Worm (Caenorhabditis elegans) whole organism, early embryonic: ENCODE data around the gene gly-12.

Experiments
- B0310.2 ChIP-seq: sonication (generic microtip); optimal IDR thresholded peaks from 2 replicates; lab custom pipeline; 2016; ENCODE audit warnings: mild to moderate bottlenecking, missing genetic modification characterization, missing compliant biosample characterization
- F13C5.2 ChIP-seq: sonication (generic microtip); optimal IDR thresholded peaks from 2 replicates; lab custom pipeline; 2017; ENCODE audit warnings: mild to moderate bottlenecking, missing genetic modification characterization, inconsistent platforms, missing compliant biosample characterization
- aly-1 ChIP-seq: sonication (generic microtip); optimal IDR thresholded peaks from 2 replicates; lab custom pipeline; 2016; ENCODE audit warnings: missing genetic modification characterization, missing compliant biosample characterization
- ama-1 ChIP-seq: fragments of 150-350 bp; optimal IDR thresholded peaks from 2 replicates; lab custom pipeline; 2014
- ceh-13 ChIP-seq: fragments of 200-800 bp; sonication (Bioruptor generic); optimal IDR thresholded peaks from 2 replicates; lab custom pipeline; 2018; ENCODE audit warnings: mild to moderate bottlenecking, missing genetic modification characterization, missing compliant biosample characterization
- ceh-36 ChIP-seq: sonication (generic microtip); optimal IDR thresholded peaks from 2 replicates; lab custom pipeline; 2016; ENCODE audit warnings: missing genetic modification characterization, inconsistent platforms, missing compliant biosample characterization
- ets-7 ChIP-seq: sonication (generic microtip); optimal IDR thresholded peaks from 2 replicates; lab custom pipeline; 2016; ENCODE audit warnings: missing genotype, missing genetic modification characterization, missing compliant biosample characterization
- flt-1 ChIP-seq: fragments of 200-800 bp; sonication (Bioruptor generic); IDR thresholded peaks from 2 replicates; pipeline ENCODE4 v1.3.6; 2022; ENCODE audit warnings: missing genetic modification characterization, missing compliant biosample characterization
- hmbx-1 ChIP-seq: sonication (generic microtip); optimal IDR thresholded peaks from 2 replicates; lab custom pipeline; 2016; ENCODE audit warnings: mild to moderate bottlenecking, missing genetic modification characterization, missing compliant biosample characterization
- hmg-4 ChIP-seq: fragments of 200-800 bp; sonication (Bioruptor generic); optimal IDR thresholded peaks from 2 replicates; lab custom pipeline; 2018; ENCODE audit warnings: mild to moderate bottlenecking, missing genetic modification characterization, missing compliant biosample characterization
- hnd-1 ChIP-seq: sonication (generic microtip); optimal IDR thresholded peaks from 2 replicates; lab custom pipeline; 2016; ENCODE audit warnings: missing genetic modification characterization, missing compliant biosample characterization
- pes-1 ChIP-seq: fragments of 200-800 bp; sonication (Bioruptor generic); IDR thresholded peaks from 2 replicates; pipeline ENCODE4 v1.3.6; 2022; ENCODE audit warnings: missing genetic modification reagents, missing genetic modification characterization, missing compliant biosample characterization
- scrt-1 ChIP-seq: fragments of 200-800 bp; sonication (Bioruptor generic); IDR thresholded peaks from 2 replicates; pipeline ENCODE4 v1.3.6; 2022; ENCODE audit warnings: missing genetic modification characterization, missing compliant biosample characterization
- sea-1 ChIP-seq: fragments of 200-800 bp; sonication (Bioruptor generic); conservative IDR thresholded peaks from 2 replicates; pipeline ENCODE4 v1.3.6; 2022; ENCODE audit warnings: missing genetic modification characterization, missing compliant biosample characterization
- tbx-11 ChIP-seq: fragments of 200-800 bp; sonication (Bioruptor generic); IDR thresholded peaks from 2 replicates; pipeline ENCODE4 v1.3.6; 2022; ENCODE audit warnings: missing genetic modification characterization, missing compliant biosample characterization
- tbx-37 ChIP-seq: fragments of 200-800 bp; sonication (Bioruptor generic); conservative IDR thresholded peaks from 2 replicates; pipeline ENCODE4 v1.3.6; 2022; ENCODE audit warnings: missing genetic modification reagents, missing genetic modification characterization, missing compliant biosample characterization
- tra-4 ChIP-seq: sonication (generic microtip); optimal IDR thresholded peaks from 2 replicates; lab custom pipeline; 2017; ENCODE audit warnings: missing genetic modification characterization, missing compliant biosample characterization

gly-12 gene

DNA sequence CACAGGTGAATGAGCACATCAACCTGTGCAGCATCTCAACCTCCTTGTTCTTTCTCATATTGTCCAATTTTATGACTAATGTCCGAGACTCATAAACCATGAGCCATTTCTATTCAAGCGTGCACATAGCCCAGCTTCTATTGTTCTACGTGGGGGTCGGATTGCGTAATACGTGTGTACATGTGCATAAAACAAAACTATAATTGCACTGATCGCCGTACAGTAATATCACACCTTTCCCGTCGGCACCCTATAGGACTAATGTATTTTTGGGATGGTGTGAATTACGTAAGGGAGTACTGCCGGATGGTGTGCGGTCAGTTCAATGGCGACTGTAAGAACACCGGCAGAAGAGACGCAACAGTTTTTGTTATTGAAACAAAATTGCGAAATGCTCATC lies 15.8 kb upstream of the gly-12 start:
- no peak for TF ChIP-seq hmbx-1 (tag; lab: Kevin White, UChicago)
- TF ChIP-seq pes-1 (GFP tag; lab: Robert Waterston, UW) = peak; percentile 16; the same call in 1 of the 2 replicates
- TF ChIP-seq flt-1 (GFP tag; lab: Robert Waterston, UW) = no peak

DNA sequence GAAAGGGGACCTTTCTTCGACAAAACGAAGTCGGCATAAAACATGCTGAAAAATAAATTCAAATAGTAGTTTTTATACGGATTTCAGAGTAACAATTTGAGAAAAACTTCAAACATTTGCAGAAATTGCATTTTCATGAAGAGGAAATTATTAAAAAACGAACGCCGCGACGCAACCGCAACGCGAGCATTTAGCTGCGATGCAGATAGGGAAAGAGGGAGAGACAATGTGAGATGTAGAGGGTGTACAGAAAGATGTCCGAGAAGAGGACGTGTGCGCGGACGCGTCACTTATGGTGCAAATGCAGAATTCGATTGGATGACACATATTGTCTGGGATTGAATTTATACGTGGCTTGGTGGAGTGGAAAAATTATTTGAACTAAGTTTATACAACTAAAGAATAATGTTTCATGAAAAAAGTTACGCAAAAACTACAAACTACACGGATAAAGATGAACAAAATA lies 10.7 kb upstream of the gly-12 start, which contains the start of gene coh-1:
TSS of gene coh-1 (minus strand) at position 51 of the 466 bp plus-strand sequence.
- no peak for TF ChIP-seq B0310.2 (tag; lab: Kevin White, UChicago)
- TF ChIP-seq F13C5.2 = peak; percentile 40
- no peak for TF ChIP-seq sea-1 (GFP tag; lab: Robert Waterston, UW)
- no peak for TF ChIP-seq hmg-4 (GFP tag; lab: Kevin White, UChicago)
- no peak for TF ChIP-seq ets-7 (tag; lab: Kevin White, UChicago)
- no peak for TF ChIP-seq scrt-1 (GFP tag; lab: Robert Waterston, UW)
- no peak for TF ChIP-seq ceh-13 (GFP tag; lab: Kevin White, UChicago)

DNA sequence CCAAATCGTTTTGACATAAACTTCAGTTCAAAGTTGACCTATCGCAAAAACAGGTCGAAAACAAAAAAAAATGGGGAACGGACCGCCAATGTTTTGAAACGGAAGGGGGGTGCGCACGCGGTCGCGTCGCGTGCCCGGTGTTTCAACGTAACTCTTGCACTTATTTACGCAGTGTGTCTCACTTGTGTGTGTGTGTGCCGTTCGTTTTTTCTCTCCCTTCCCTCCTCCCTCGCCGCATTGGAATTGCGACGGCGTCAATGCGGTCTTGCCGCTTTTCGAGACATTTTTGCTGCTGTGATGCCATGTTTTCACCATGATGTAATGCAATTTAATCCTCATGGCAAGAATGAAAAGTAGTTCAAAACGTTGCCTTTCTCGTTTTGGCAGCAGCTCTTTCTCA lies 7.2 kb upstream of the gly-12 start:
- TF ChIP-seq scrt-1 (GFP tag; lab: Robert Waterston, UW) (no peak), aly-1 (tag; lab: Kevin White, UChicago) (no peak), ets-7 (tag; lab: Kevin White, UChicago) (peak; percentile 61), B0310.2 (tag; lab: Kevin White, UChicago) (no peak), tbx-11 (GFP tag; lab: Robert Waterston, UW) (0 out of 2 replicates have a peak, but pooled peaks have one; percentile 46), tra-4 (tag; lab: Kevin White, UChicago) (no peak), pes-1 (GFP tag; lab: Robert Waterston, UW) (no peak), hnd-1 (tag; lab: Kevin White, UChicago) (no peak), hmg-4 (GFP tag; lab: Kevin White, UChicago) (peak; percentile 39), ceh-36 (peak; percentile 28), hmbx-1 (tag; lab: Kevin White, UChicago) (no peak), sea-1 (GFP tag; lab: Robert Waterston, UW) (no peak), ceh-13 (GFP tag; lab: Kevin White, UChicago) (no peak), flt-1 (GFP tag; lab: Robert Waterston, UW) (no peak), ama-1 (lab: Kevin White, UChicago) (no peak), tbx-37 (GFP tag; lab: Robert Waterston, UW) (no peak)

DNA sequence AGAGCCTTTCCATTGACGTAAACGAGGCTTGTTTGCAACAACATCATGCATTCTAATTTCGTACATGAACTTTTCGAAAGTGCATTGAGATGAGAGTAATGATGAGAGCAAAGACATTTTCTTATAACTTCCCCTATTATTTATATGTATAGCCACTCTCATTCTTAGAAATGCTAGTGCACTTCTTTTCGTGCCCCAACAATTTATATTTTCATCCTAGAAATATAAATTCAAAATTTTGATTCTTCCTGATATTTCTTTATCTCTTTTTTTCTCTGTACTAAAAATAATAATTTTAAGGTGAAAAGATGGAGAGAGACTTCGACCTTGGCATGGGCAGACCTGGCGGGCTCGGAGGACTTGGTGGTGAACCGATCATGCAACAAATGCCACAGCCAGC lies 6.7 kb upstream of the gly-12 start, which contains the start of gene mek-1:
TSS of gene mek-1 (plus strand) at position 301 of the 400 bp plus-strand sequence.
- TF ChIP-seq tbx-11 (GFP tag; lab: Robert Waterston, UW) (no peak), aly-1 (tag; lab: Kevin White, UChicago) (no peak), flt-1 (GFP tag; lab: Robert Waterston, UW) (no peak), F13C5.2 (no peak), ceh-13 (GFP tag; lab: Kevin White, UChicago) (no peak), tra-4 (tag; lab: Kevin White, UChicago) (no peak), tbx-37 (GFP tag; lab: Robert Waterston, UW) (no peak)

DNA sequence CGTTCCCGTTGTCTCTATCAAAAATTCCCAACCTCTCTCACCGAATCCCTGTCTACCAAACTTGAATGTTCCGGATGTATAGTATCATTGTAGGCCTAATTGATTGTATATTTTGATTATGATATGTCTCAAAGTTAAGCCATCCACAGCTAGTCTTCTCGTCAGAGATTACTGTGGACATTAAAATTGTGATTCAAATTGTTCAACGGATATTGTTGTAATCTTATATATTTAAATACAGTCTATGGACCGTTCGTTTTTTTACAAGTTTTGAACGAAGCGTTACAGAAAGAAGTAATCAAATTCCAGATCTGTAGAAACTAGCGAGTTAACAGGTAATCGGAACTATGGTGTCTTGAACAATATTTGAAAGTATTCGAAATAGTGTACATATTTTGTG lies 4.9 kb upstream of the gly-12 start, which contains the start of gene F48E3.9:
TSS of gene F48E3.9 (plus strand) at position 301 of the 400 bp plus-strand sequence.
- TF ChIP-seq tbx-11 (GFP tag; lab: Robert Waterston, UW) (no peak), hmg-4 (GFP tag; lab: Kevin White, UChicago) (no peak), F13C5.2 (no peak), tra-4 (tag; lab: Kevin White, UChicago) (no peak), ceh-36 (no peak), scrt-1 (GFP tag; lab: Robert Waterston, UW) (no peak), B0310.2 (tag; lab: Kevin White, UChicago) (no peak), ceh-13 (GFP tag; lab: Kevin White, UChicago) (no peak), aly-1 (tag; lab: Kevin White, UChicago) (no peak), tbx-37 (GFP tag; lab: Robert Waterston, UW) (no peak), hnd-1 (tag; lab: Kevin White, UChicago) (no peak), ama-1 (lab: Kevin White, UChicago) (no peak), sea-1 (GFP tag; lab: Robert Waterston, UW) (no peak), flt-1 (GFP tag; lab: Robert Waterston, UW) (no peak), hmbx-1 (tag; lab: Kevin White, UChicago) (no peak), pes-1 (GFP tag; lab: Robert Waterston, UW) (no peak)

DNA sequence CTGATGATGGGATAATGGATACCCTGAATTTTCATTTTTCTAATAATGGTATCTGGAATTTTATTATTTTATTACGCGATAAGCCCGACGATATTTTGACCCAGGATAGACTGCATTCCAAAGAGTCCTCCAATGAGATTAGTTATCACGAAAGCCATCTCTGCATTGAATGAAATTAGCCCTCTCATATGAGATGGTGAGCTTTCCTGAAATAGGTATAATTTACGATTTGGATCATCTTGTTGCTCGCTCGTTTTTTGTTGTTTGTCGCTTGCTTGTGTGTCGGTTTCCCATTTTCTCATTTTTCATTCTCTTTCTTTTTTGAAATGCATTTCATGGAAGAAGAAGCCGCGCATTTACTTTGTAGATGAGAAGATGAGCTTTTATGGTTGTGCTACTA lies 5.9 kb downstream of the gly-12 start:
- no peak for TF ChIP-seq ets-7 (tag; lab: Kevin White, UChicago)
- TF ChIP-seq B0310.2 (tag; lab: Kevin White, UChicago) = no peak
- no peak for TF ChIP-seq ceh-36
- no peak for TF ChIP-seq hmg-4 (GFP tag; lab: Kevin White, UChicago)
- TF ChIP-seq tbx-11 (GFP tag; lab: Robert Waterston, UW) = no peak
- no peak for TF ChIP-seq pes-1 (GFP tag; lab: Robert Waterston, UW)

DNA sequence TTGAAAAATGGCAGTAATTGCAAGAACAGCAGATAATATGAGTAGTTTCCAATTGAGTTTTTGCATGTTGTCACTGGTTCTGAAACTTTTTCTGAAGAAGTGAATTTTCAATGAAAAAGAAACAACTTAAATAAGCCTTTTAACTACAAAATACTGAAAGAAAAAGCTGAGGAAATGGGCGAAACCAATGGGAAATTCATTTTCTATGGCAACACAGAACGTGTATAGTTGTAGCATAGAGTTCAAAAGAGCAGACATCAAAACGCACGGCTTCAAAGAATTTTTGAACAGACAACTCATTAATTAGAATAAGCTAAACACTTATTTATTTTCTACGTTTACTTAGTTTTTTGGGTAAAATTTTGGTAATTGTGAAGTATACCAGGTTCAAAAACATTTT lies 7.4 kb downstream of the gly-12 start, which contains the start of gene F48E3.2:
TSS of gene F48E3.2 (minus strand) at position 101 of the 400 bp plus-strand sequence.
- TF ChIP-seq hmbx-1 (tag; lab: Kevin White, UChicago) = no peak

DNA sequence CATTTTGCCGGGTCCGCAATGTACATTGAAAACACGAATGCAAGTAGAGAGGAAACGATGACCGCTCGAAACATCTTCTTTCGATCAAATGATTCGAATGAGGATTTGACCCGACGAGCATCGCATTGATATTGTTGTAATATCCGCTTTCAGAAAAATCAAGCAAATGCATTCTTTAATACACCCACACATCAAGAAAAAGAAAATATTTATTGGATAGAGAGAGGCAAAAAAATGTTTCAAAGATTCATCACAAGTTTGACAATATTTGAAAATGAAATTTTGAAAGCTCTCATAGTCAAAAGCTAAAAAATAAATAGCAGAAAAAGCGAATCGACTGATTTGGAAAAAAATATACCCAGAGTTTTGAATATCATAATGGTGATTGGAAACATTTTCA lies 9.8 kb downstream of the gly-12 start, which contains the start of gene try-14:
TSS of gene try-14 (minus strand) at position 101 of the 400 bp plus-strand sequence.
- no peak for TF ChIP-seq ama-1 (lab: Kevin White, UChicago)
- TF ChIP-seq tbx-11 (GFP tag; lab: Robert Waterston, UW) = no peak
- TF ChIP-seq hmbx-1 (tag; lab: Kevin White, UChicago) = no peak
- no peak for TF ChIP-seq pes-1 (GFP tag; lab: Robert Waterston, UW)
- TF ChIP-seq tbx-37 (GFP tag; lab: Robert Waterston, UW) = no peak
- TF ChIP-seq ets-7 (tag; lab: Kevin White, UChicago) = no peak
- no peak for TF ChIP-seq sea-1 (GFP tag; lab: Robert Waterston, UW)
- TF ChIP-seq hmg-4 (GFP tag; lab: Kevin White, UChicago) = no peak
- TF ChIP-seq aly-1 (tag; lab: Kevin White, UChicago) = no peak
- TF ChIP-seq B0310.2 (tag; lab: Kevin White, UChicago) = no peak
- TF ChIP-seq ceh-36 = no peak
- TF ChIP-seq scrt-1 (GFP tag; lab: Robert Waterston, UW) = no peak
- TF ChIP-seq flt-1 (GFP tag; lab: Robert Waterston, UW) = no peak
